Worm (Caenorhabditis elegans): ENCODE results near the gene syg-1.

Gene syg-1

ce11 chrX:2536246-2536772 lies 21.2 kb upstream of the syg-1 start (continued):
- TF ChIP-seq ceh-82 (tag; optimal IDR thresholded peaks at IDR 0.05): peak; percentile 83 to 89 (median 86)
- peak; percentile 95 for TF ChIP-seq nhr-85 (tag)
- no peak for TF ChIP-seq nhr-84 (tag; optimal IDR thresholded peaks at IDR 0.05)
- TF ChIP-seq ets-5 (GFP tag; IDR thresholded peaks at IDR 0.05): no peak
- no peak for TF ChIP-seq unc-30 (tag; optimal IDR thresholded peaks at IDR 0.05)
- TF ChIP-seq C04F5.9 (tag; optimal IDR thresholded peaks at IDR 0.05): peak; percentile 56
- peak; percentile 64 to 77 for TF ChIP-seq efl-1 (optimal IDR thresholded peaks at IDR 0.05)
- TF ChIP-seq efl-1 (GFP tag; optimal IDR thresholded peaks at IDR 0.05 in 1 of 2): peak in 1 of 2 experiments; percentile 94
- peak; percentile 25; the same call in 1 of the 2 replicates for TF ChIP-seq ceh-88 (GFP tag; IDR thresholded peaks at IDR 0.05)
- no peak for TF ChIP-seq ama-1 (optimal IDR thresholded peaks at IDR 0.05)
- peak; percentile 61 for TF ChIP-seq pax-3 (tag; optimal IDR thresholded peaks at IDR 0.05)
- TF ChIP-seq egl-27 (tag; optimal IDR thresholded peaks at IDR 0.05): peak; percentile 66 to 77
- TF ChIP-seq nhr-19 (GFP tag; conservative IDR thresholded peaks at IDR 0.05): peak; percentile 83
- TF ChIP-seq aly-2 (tag; optimal IDR thresholded peaks at IDR 0.05): peak; percentile 15

- no peak for TF ChIP-seq xbp-1 (tag; optimal IDR thresholded peaks at IDR 0.05)
- no peak for TF ChIP-seq nhr-90 (tag; optimal IDR thresholded peaks at IDR 0.05; ENCODE audit: poor library complexity)
- no peak for TF ChIP-seq lin-35 (GFP tag; optimal IDR thresholded peaks at IDR 0.05)
- no peak for TF ChIP-seq ces-1 (GFP tag; optimal IDR thresholded peaks at IDR 0.05)
- no peak for TF ChIP-seq dsc-1 (tag; optimal IDR thresholded peaks at IDR 0.05)
- TF ChIP-seq unc-30 (tag; optimal IDR thresholded peaks at IDR 0.05): no peak
- no peak for TF ChIP-seq nhr-47 (tag; optimal IDR thresholded peaks at IDR 0.05)
- no peak for TF ChIP-seq irx-1 (tag; optimal IDR thresholded peaks at IDR 0.05)
- TF ChIP-seq ztf-11 (tag; optimal IDR thresholded peaks at IDR 0.05): no peak
- no peak for TF ChIP-seq F16B12.6 (tag; optimal IDR thresholded peaks at IDR 0.05)
- no peak for TF ChIP-seq zip-4 (GFP tag; optimal IDR thresholded peaks at IDR 0.05)
- no peak for TF ChIP-seq mab-9 (GFP tag; IDR thresholded peaks at IDR 0.05)
These were observed 17.2 kb upstream of the syg-1 start, which contains the start of gene tbc-12 for ce11 chrX:2532357-2532756. Gene tbc-12, minus strand, starts transcription at chrX:2532457.

- TF ChIP-seq nhr-71 (tag; optimal IDR thresholded peaks at IDR 0.05) (peak; percentile 21), alr-1 (tag; optimal IDR thresholded peaks at IDR 0.05; ENCODE audit: borderline replicate concordance) (no peak), C16A3.4 (tag; optimal IDR thresholded peaks at IDR 0.05) (peak; percentile 3), nhr-20 (tag; optimal IDR thresholded peaks at IDR 0.05) (peak; percentile 10), lsy-2 (tag; optimal IDR thresholded peaks at IDR 0.05) (peak in 1 of 2 experiments; percentile 38), elt-2 (tag; optimal IDR thresholded peaks at IDR 0.05) (peak; percentile 6), efl-1 (optimal IDR thresholded peaks at IDR 0.05) (no peak), efl-1 (GFP tag; optimal IDR thresholded peaks at IDR 0.05 in 1 of 2) (peak in 1 of 2 experiments; percentile 74), skn-1 (tag; optimal IDR thresholded peaks at IDR 0.05) (peak; percentile 58), zag-1 (tag; optimal IDR thresholded peaks at IDR 0.05) (no peak), ceh-90 (tag; optimal IDR thresholded peaks at IDR 0.05) (no peak), nhr-47 (tag; optimal IDR thresholded peaks at IDR 0.05) (peak; percentile 17), irx-1 (tag; optimal IDR thresholded peaks at IDR 0.05) (no peak), snu-23 (GFP tag; optimal IDR thresholded peaks at IDR 0.05) (peak; percentile 32), rnt-1 (tag; optimal IDR thresholded peaks at IDR 0.05) (peak; percentile 43), nhr-90 (tag; optimal IDR thresholded peaks at IDR 0.05; ENCODE audit: poor library complexity) (peak; percentile 48), lin-35 (GFP tag; optimal IDR thresholded peaks at IDR 0.05) (peak in 1 of 2 experiments; percentile 44)
These were observed 16.2 kb upstream of the syg-1 start for ce11 chrX:2531276-2531675.

DNA sequence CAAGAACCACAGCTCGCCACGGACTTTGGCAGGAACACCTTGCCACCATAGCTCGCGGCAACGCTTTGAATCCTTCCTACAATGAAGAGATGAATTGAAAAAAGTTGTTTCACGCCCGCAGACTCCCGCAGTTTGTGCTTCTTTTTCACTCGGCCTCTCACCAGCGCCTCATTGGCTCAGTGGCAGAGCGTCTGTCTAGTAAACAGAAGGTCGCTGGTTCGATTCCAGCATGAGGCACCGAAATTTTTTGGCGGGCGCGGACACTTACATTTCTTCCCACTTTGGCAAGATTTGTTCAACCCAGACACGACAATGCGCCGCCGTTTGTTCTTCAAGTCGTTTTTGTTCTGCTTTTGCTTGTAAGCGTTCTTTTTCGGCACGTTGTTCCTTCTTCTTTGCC lies 12.8 kb upstream of the syg-1 start:
- TF ChIP-seq fkh-10 (GFP tag; optimal IDR thresholded peaks at IDR 0.05) (peak; percentile 59), Y116A8C.19 (tag; optimal IDR thresholded peaks at IDR 0.05; ENCODE audit: borderline replicate concordance) (no peak), irx-1 (tag; optimal IDR thresholded peaks at IDR 0.05) (no peak), C34B4.2 (tag; optimal IDR thresholded peaks at IDR 0.05) (no peak), lsy-2 (tag; optimal IDR thresholded peaks at IDR 0.05) (no peak), nhr-90 (tag; optimal IDR thresholded peaks at IDR 0.05; ENCODE audit: poor library complexity) (peak; percentile 38), dpl-1 (GFP tag; optimal IDR thresholded peaks at IDR 0.05) (peak in 1 of 3 experiments; percentile 1), nhr-20 (tag; optimal IDR thresholded peaks at IDR 0.05) (peak; percentile 26), alr-1 (tag; optimal IDR thresholded peaks at IDR 0.05; ENCODE audit: borderline replicate concordance) (no peak), pax-3 (tag; optimal IDR thresholded peaks at IDR 0.05) (no peak), hpl-2 (GFP tag; optimal IDR thresholded peaks at IDR 0.05) (no peak), lin-14 (GFP tag; optimal IDR thresholded peaks at IDR 0.05) (peak; percentile 47), skn-1 (tag; optimal IDR thresholded peaks at IDR 0.05) (peak; percentile 78), sptf-1 (tag; optimal IDR thresholded peaks at IDR 0.05) (no peak), zip-4 (GFP tag; optimal IDR thresholded peaks at IDR 0.05) (no peak), nhr-12 (tag; optimal IDR thresholded peaks at IDR 0.05) (no peak), elt-2 (tag; optimal IDR thresholded peaks at IDR 0.05) (no peak), unc-30 (tag; optimal IDR thresholded peaks at IDR 0.05) (no peak), pag-3 (tag; optimal IDR thresholded peaks at IDR 0.05; ENCODE audit: borderline replicate concordance, insufficient read depth) (no peak), nhr-85 (tag) (peak; percentile 47)
